Fruit fly (Drosophila melanogaster) whole organism, adult: Measurements from ENCODE around the gene I-2.

Source experiments
- CG12768 ChIP-seq: fragments of 200-800 bp; sonication (Bioruptor generic); optimal IDR thresholded peaks from 2 replicates; lab custom pipeline; 2017; ENCODE audit warnings: missing biosample characterization, missing genetic modification characterization, mild to moderate bottlenecking, moderate library complexity, missing genetic modification reagents
- CG14711 ChIP-seq: fragments of 200-800 bp; sonication (Bioruptor generic); optimal IDR thresholded peaks from 2 replicates; lab custom pipeline; 2018; ENCODE audit warnings: missing biosample characterization, mild to moderate bottlenecking, missing genetic modification characterization, moderate library complexity
- CG1620 ChIP-seq: fragments of 200-800 bp; sonication (Bioruptor generic); optimal IDR thresholded peaks from 2 replicates; lab custom pipeline; 2016; ENCODE audit warnings: missing biosample characterization, missing genetic modification characterization
- CG33017 ChIP-seq: fragments of 200-800 bp; sonication (Bioruptor generic); optimal IDR thresholded peaks from 2 replicates; lab custom pipeline; 2018; ENCODE audit warnings: missing biosample characterization, mild to moderate bottlenecking, missing genetic modification characterization, moderate library complexity
- CG5204 ChIP-seq: fragments of 200-800 bp; sonication (Bioruptor generic); optimal IDR thresholded peaks from 2 replicates; lab custom pipeline; 2016; ENCODE audit warnings: missing biosample characterization, missing genetic modification characterization
- CG7045 ChIP-seq: fragments of 200-800 bp; sonication (Bioruptor generic); optimal IDR thresholded peaks from 2 replicates; lab custom pipeline; 2017; ENCODE audit warnings: missing biosample characterization, mild to moderate bottlenecking, missing genetic modification characterization
- CG7101 ChIP-seq: fragments of 200-800 bp; sonication (Bioruptor generic); optimal IDR thresholded peaks from 2 replicates; lab custom pipeline; 2018; ENCODE audit warnings: missing biosample characterization, mild to moderate bottlenecking, missing genetic modification characterization, moderate library complexity
- Clk ChIP-seq: fragments of 200-800 bp; sonication (Bioruptor generic); optimal IDR thresholded peaks from 2 replicates; lab custom pipeline; 2017; ENCODE audit warnings: missing biosample characterization, missing genetic modification characterization
- Crg-1 ChIP-seq: fragments of 200-800 bp; sonication (Bioruptor generic); optimal IDR thresholded peaks from 2 replicates; lab custom pipeline; 2016; ENCODE audit warnings: missing biosample characterization, missing genetic modification characterization
- Hr96 ChIP-seq: fragments of 200-800 bp; sonication (Bioruptor generic); optimal IDR thresholded peaks from 2 replicates; lab custom pipeline; 2016; ENCODE audit warnings: missing biosample characterization, missing genetic modification characterization
- Mnt ChIP-seq: fragments of 200-800 bp; sonication (Bioruptor generic); optimal IDR thresholded peaks from 2 replicates; lab custom pipeline; 2016; ENCODE audit warnings: missing biosample characterization, mild to moderate bottlenecking, missing genetic modification characterization
- bab1 ChIP-seq: fragments of 200-800 bp; sonication (Bioruptor generic); optimal IDR thresholded peaks from 3 replicates; lab custom pipeline; 2019; ENCODE audit warnings: missing biosample characterization, mild to moderate bottlenecking, missing genetic modification characterization, moderate library complexity
- cic ChIP-seq: fragments of 200-800 bp; sonication (Bioruptor generic); optimal IDR thresholded peaks from 2 replicates; lab custom pipeline; 2017; ENCODE audit warnings: missing biosample characterization, mild to moderate bottlenecking, missing genetic modification characterization, moderate library complexity
- cnc ChIP-seq, 2 experiments: fragments of >200 bp; optimal IDR thresholded peaks; 2 replicates each; lab custom pipeline; 2017
- kay ChIP-seq: fragments of 200-800 bp; sonication (Bioruptor generic); peaks from one replicate; lab custom pipeline; 2016; ENCODE audit warnings: missing biosample characterization, missing genetic modification characterization, borderline replicate concordance
- ovo ChIP-seq: fragments of 200-800 bp; sonication (Bioruptor generic); optimal IDR thresholded peaks from 2 replicates; lab custom pipeline; 2016; ENCODE audit warnings: missing biosample characterization, missing genetic modification characterization
- pad ChIP-seq: fragments of 200-800 bp; sonication (Bioruptor generic); optimal IDR thresholded peaks from 3 replicates; lab custom pipeline; 2017; ENCODE audit warnings: missing biosample characterization, missing genetic modification characterization, mild to moderate bottlenecking, moderate library complexity, missing genetic modification reagents
- tj ChIP-seq: fragments of 200-800 bp; sonication (Bioruptor generic); optimal IDR thresholded peaks from 3 replicates; lab custom pipeline; 2017; ENCODE audit warnings: missing biosample characterization, mild to moderate bottlenecking, missing genetic modification characterization, moderate library complexity
- toe ChIP-seq: fragments of 200-800 bp; sonication (Bioruptor generic); optimal IDR thresholded peaks from 2 replicates; lab custom pipeline; 2016; ENCODE audit warnings: missing biosample characterization, missing genetic modification characterization

I-2 gene

dm6 chr3L:9824226-9824625 lies 12.4 kb downstream of the I-2 start:
- TF ChIP-seq Hr96 (GFP tag; lab: Kevin White, UChicago) (no peak), cnc (optimal IDR thresholded peaks at IDR 0.05; lab: Kevin White, UChicago) (no peak), tj (GFP tag; lab: Kevin White, UChicago) (no peak), toe (GFP tag; lab: Kevin White, UChicago) (no peak), CG12768 (GFP tag; lab: Kevin White, UChicago) (no peak), CG5204 (GFP tag; lab: Kevin White, UChicago) (no peak), CG33017 (tag; lab: Kevin White, UChicago) (no peak), CG7045 (no peak)

- TF ChIP-seq tj (GFP tag; lab: Kevin White, UChicago), result no peak
- no peak for TF ChIP-seq CG5204 (GFP tag; lab: Kevin White, UChicago)
- no peak for TF ChIP-seq Mnt (GFP tag; lab: Kevin White, UChicago)
- no peak for TF ChIP-seq cnc (optimal IDR thresholded peaks at IDR 0.05; lab: Kevin White, UChicago)
- no peak for TF ChIP-seq ovo (GFP tag; lab: Kevin White, UChicago)
- no peak for TF ChIP-seq CG1620
- no peak for TF ChIP-seq cic (GFP tag; lab: Kevin White, UChicago)
- no peak for TF ChIP-seq Crg-1
- TF ChIP-seq kay (GFP tag; lab: Kevin White, UChicago), result no peak
- TF ChIP-seq Hr96 (GFP tag; lab: Kevin White, UChicago), result no peak
- TF ChIP-seq pad (GFP tag; lab: Kevin White, UChicago), result no peak
- TF ChIP-seq CG7101 (tag; lab: Kevin White, UChicago), result no peak
Observed at dm6 chr3L:9823797-9824196, 12.8 kb downstream of the I-2 start, which contains the start of gene Ilp5. TSS of gene Ilp5 (minus strand) at chr3L:9823897.

dm6 chr3L:9821138-9821681 lies 15.4 kb downstream of the I-2 start:
- peak; percentile 61 for TF ChIP-seq kay (GFP tag; lab: Kevin White, UChicago)
- no peak for TF ChIP-seq CG5204 (GFP tag; lab: Kevin White, UChicago)
- no peak for TF ChIP-seq cnc (optimal IDR thresholded peaks at IDR 0.05; lab: Kevin White, UChicago)
- no peak for TF ChIP-seq tj (GFP tag; lab: Kevin White, UChicago)
- peak; percentile 1 for TF ChIP-seq Mnt (GFP tag; lab: Kevin White, UChicago)
- TF ChIP-seq Hr96 (GFP tag; lab: Kevin White, UChicago), result peak; percentile 25

- TF ChIP-seq cic (GFP tag; lab: Kevin White, UChicago) (no peak), Clk (no peak), cnc (optimal IDR thresholded peaks at IDR 0.05; lab: Kevin White, UChicago) (no peak), CG1620 (no peak), CG7045 (no peak), pad (GFP tag; lab: Kevin White, UChicago) (no peak), tj (GFP tag; lab: Kevin White, UChicago) (no peak), Mnt (GFP tag; lab: Kevin White, UChicago) (no peak), CG7101 (tag; lab: Kevin White, UChicago) (no peak), Hr96 (GFP tag; lab: Kevin White, UChicago) (no peak), toe (GFP tag; lab: Kevin White, UChicago) (no peak), bab1 (GFP tag; lab: Kevin White, UChicago) (no peak), ovo (GFP tag; lab: Kevin White, UChicago) (no peak), kay (GFP tag; lab: Kevin White, UChicago) (no peak), CG14711 (tag; lab: Kevin White, UChicago) (no peak)
Observed at dm6 chr3L:9820248-9820647, 16.4 kb downstream of the I-2 start.

dm6 chr3L:9815705-9816104 lies 20.9 kb downstream of the I-2 start:
- TF ChIP-seq Clk (no peak), CG33017 (tag; lab: Kevin White, UChicago) (no peak), Crg-1 (no peak), bab1 (GFP tag; lab: Kevin White, UChicago) (no peak), CG14711 (tag; lab: Kevin White, UChicago) (no peak), pad (GFP tag; lab: Kevin White, UChicago) (no peak), ovo (GFP tag; lab: Kevin White, UChicago) (no peak), Mnt (GFP tag; lab: Kevin White, UChicago) (no peak), CG5204 (GFP tag; lab: Kevin White, UChicago) (no peak), CG7045 (no peak), CG7101 (tag; lab: Kevin White, UChicago) (no peak)

dm6 chr3L:9814621-9815020 lies 22.0 kb downstream of the I-2 start:
- TF ChIP-seq CG5204 (GFP tag; lab: Kevin White, UChicago), result no peak
- no peak for TF ChIP-seq CG33017 (tag; lab: Kevin White, UChicago)
- TF ChIP-seq CG12768 (GFP tag; lab: Kevin White, UChicago), result no peak

dm6 chr3L:9813345-9813897 lies 23.2 kb downstream of the I-2 start, which contains the start of gene CG43897:
TSS of gene CG43897 (plus strand) at chr3L:9813847.
- TF ChIP-seq cnc (optimal IDR thresholded peaks at IDR 0.05; lab: Kevin White, UChicago) (no peak), Hr96 (GFP tag; lab: Kevin White, UChicago) (no peak), kay (GFP tag; lab: Kevin White, UChicago) (no peak), cic (GFP tag; lab: Kevin White, UChicago) (no peak), CG14711 (tag; lab: Kevin White, UChicago) (no peak), CG7045 (no peak), ovo (GFP tag; lab: Kevin White, UChicago) (no peak), CG1620 (no peak), pad (GFP tag; lab: Kevin White, UChicago) (no peak), Mnt (GFP tag; lab: Kevin White, UChicago) (no peak), Crg-1 (no peak), tj (GFP tag; lab: Kevin White, UChicago) (no peak), bab1 (GFP tag; lab: Kevin White, UChicago) (no peak)
